Fruit fly (Drosophila melanogaster) whole organism, embryonic: Measurements from ENCODE around the gene Unc50.

Experiments used
- B-H2 ChIP-seq: fragments of 200-800 bp; sonication (Bioruptor generic); optimal IDR thresholded peaks from 2 replicates; lab custom pipeline; 2018; ENCODE audit warnings: missing biosample characterization, mild to moderate bottlenecking, missing genetic modification characterization
- Bdp1 ChIP-seq: fragments of 200-800 bp; sonication (Bioruptor generic); optimal IDR thresholded peaks from 3 replicates; lab custom pipeline; 2016; ENCODE audit warnings: missing biosample characterization, missing genetic modification characterization
- CG10267 ChIP-seq: fragments of 200-800 bp; sonication (Bioruptor generic); optimal IDR thresholded peaks from 2 replicates; lab custom pipeline; 2018; ENCODE audit warnings: missing biosample characterization, mild to moderate bottlenecking, missing genetic modification characterization, moderate library complexity
- CG10654 ChIP-seq: fragments of 200-800 bp; sonication (Bioruptor generic); optimal IDR thresholded peaks from 2 replicates; lab custom pipeline; 2016; ENCODE audit warnings: missing biosample characterization, missing genetic modification characterization
- CG11456 ChIP-seq: fragments of 200-800 bp; sonication (Bioruptor generic); IDR thresholded peaks from 3 replicates; pipeline ENCODE4 v1.3.6; 2022; ENCODE audit warnings: missing biosample characterization, missing genetic modification characterization
- CG11695 ChIP-seq: fragments of 200-800 bp; sonication (Bioruptor generic); IDR thresholded peaks from 3 replicates; pipeline ENCODE4 v1.3.6; 2022; ENCODE audit warnings: missing biosample characterization, missing genetic modification characterization
- CG12104 ChIP-seq: fragments of 200-800 bp; sonication (Bioruptor generic); optimal IDR thresholded peaks from 3 replicates; lab custom pipeline; 2016; ENCODE audit warnings: missing biosample characterization, missing genetic modification characterization
- CG12219 ChIP-seq: fragments of 200-800 bp; sonication (Bioruptor generic); optimal IDR thresholded peaks from 3 replicates; lab custom pipeline; 2018; ENCODE audit warnings: missing biosample characterization, mild to moderate bottlenecking, missing genetic modification characterization
- CG13894 ChIP-seq: fragments of 200-800 bp; sonication (Bioruptor generic); optimal IDR thresholded peaks from 3 replicates; lab custom pipeline; 2018; ENCODE audit warnings: missing biosample characterization, mild to moderate bottlenecking, missing genetic modification characterization, moderate library complexity
- CG1529 ChIP-seq: fragments of 200-800 bp; sonication (Bioruptor generic); optimal IDR thresholded peaks from 3 replicates; lab custom pipeline; 2018; ENCODE audit warnings: missing biosample characterization, missing genetic modification characterization
- CG15601 ChIP-seq: fragments of 200-800 bp; sonication (Bioruptor generic); optimal IDR thresholded peaks from 3 replicates; lab custom pipeline; 2019; ENCODE audit warnings: missing biosample characterization, mild to moderate bottlenecking, missing genetic modification characterization, moderate library complexity
- CG17186 ChIP-seq: fragments of 200-800 bp; sonication (Bioruptor generic); optimal IDR thresholded peaks from 3 replicates; lab custom pipeline; 2017; ENCODE audit warnings: missing biosample characterization, missing genetic modification reagents, missing genetic modification characterization
- CG17361 ChIP-seq: fragments of 200-800 bp; sonication (Bioruptor generic); IDR thresholded peaks from 3 replicates; pipeline ENCODE4 v1.3.6; 2022; ENCODE audit warnings: missing biosample characterization, missing genetic modification characterization
- CG17568 ChIP-seq: fragments of 200-800 bp; sonication (Bioruptor generic); optimal IDR thresholded peaks from 2 replicates; lab custom pipeline; 2018; ENCODE audit warnings: missing biosample characterization, mild to moderate bottlenecking, missing genetic modification characterization, moderate library complexity
- CG17802 ChIP-seq: fragments of 200-800 bp; sonication (Bioruptor generic); optimal IDR thresholded peaks from 2 replicates; lab custom pipeline; 2018; ENCODE audit warnings: missing biosample characterization, mild to moderate bottlenecking, missing genetic modification characterization, moderate library complexity
- CG2116 ChIP-seq: fragments of 200-800 bp; sonication (Bioruptor generic); optimal IDR thresholded peaks from 3 replicates; lab custom pipeline; 2018; ENCODE audit warnings: missing biosample characterization, mild to moderate bottlenecking, missing genetic modification characterization
- CG4282 ChIP-seq: fragments of 200-800 bp; sonication (Bioruptor generic); optimal IDR thresholded peaks from 2 replicates; lab custom pipeline; 2016; ENCODE audit warnings: missing biosample characterization, missing genetic modification characterization
- CG5953 ChIP-seq: fragments of 200-800 bp; sonication (Bioruptor generic); IDR thresholded peaks from 2 replicates; pipeline ENCODE4 v1.3.6; 2022; ENCODE audit warnings: missing biosample characterization, missing genetic modification characterization
- CG6254 ChIP-seq: fragments of 200-800 bp; sonication (Bioruptor generic); optimal IDR thresholded peaks from 3 replicates; lab custom pipeline; 2017; ENCODE audit warnings: mild to moderate bottlenecking, missing biosample characterization, missing genetic modification reagents, missing genetic modification characterization
- CG6791 ChIP-seq: fragments of 200-800 bp; sonication (Bioruptor generic); IDR thresholded peaks from 3 replicates; pipeline ENCODE4 v1.3.6; 2022; ENCODE audit warnings: missing biosample characterization, missing genetic modification characterization; ENCODE audit not compliant: partially characterized antibody
- CG6813 ChIP-seq: fragments of 200-800 bp; sonication (Bioruptor generic); optimal IDR thresholded peaks from 2 replicates; lab custom pipeline; 2017; ENCODE audit warnings: missing biosample characterization, missing genetic modification characterization, mild to moderate bottlenecking, moderate library complexity, missing genetic modification reagents
- D ChIP-seq, 2 experiments: fragments of 200-800 bp in 1 of 2; fragments of >200 bp in 1 of 2; sonication (Bioruptor generic) in 1 of 2; optimal IDR thresholded peaks; 2 replicates in 1 of 2; 3 replicates in 1 of 2; lab custom pipeline; 2017; ENCODE audit warnings: mild to moderate bottlenecking in 1 of 2, missing biosample characterization in 1 of 2, missing genetic modification characterization in 1 of 2, missing genetic modification reagents in 1 of 2
- Dek ChIP-seq: fragments of 200-800 bp; sonication (Bioruptor generic); optimal IDR thresholded peaks from 3 replicates; lab custom pipeline; 2019; ENCODE audit warnings: missing biosample characterization, mild to moderate bottlenecking, missing genetic modification characterization, moderate library complexity
- Dll ChIP-seq: fragments of 200-800 bp; sonication (Bioruptor generic); IDR thresholded peaks from 4 replicates; pipeline ENCODE4 v1.3.6; 2022; ENCODE audit warnings: missing biosample characterization, missing genetic modification characterization; ENCODE audit not compliant: partially characterized antibody
- E2f2 ChIP-seq: fragments of 200-800 bp; sonication (Bioruptor generic); IDR thresholded peaks from 2 replicates; pipeline ENCODE4 v1.3.6; 2022; ENCODE audit warnings: missing biosample characterization, missing genetic modification characterization
- Fer1 ChIP-seq: fragments of 200-800 bp; sonication (Bioruptor generic); optimal IDR thresholded peaks from 2 replicates; lab custom pipeline; 2017; ENCODE audit warnings: missing biosample characterization, mild to moderate bottlenecking, missing genetic modification characterization
- Hr78 ChIP-seq, 2 experiments: fragments of 200-800 bp in 1 of 2; fragments of >200 bp in 1 of 2; sonication (Bioruptor generic) in 1 of 2; optimal IDR thresholded peaks; 2 replicates each; lab custom pipeline; 2017 to 2019; ENCODE audit warnings: missing biosample characterization in 2 of 2, missing genetic modification characterization in 2 of 2, mild to moderate bottlenecking in 1 of 2, moderate library complexity in 1 of 2
- NC2β ChIP-seq: fragments of 200-800 bp; sonication (Bioruptor generic); optimal IDR thresholded peaks from 2 replicates; lab custom pipeline; 2016; ENCODE audit warnings: missing biosample characterization, missing genetic modification characterization
- NK7.1 ChIP-seq: fragments of 200-800 bp; sonication (Bioruptor generic); optimal IDR thresholded peaks from 3 replicates; lab custom pipeline; 2016; ENCODE audit warnings: missing biosample characterization, missing genetic modification characterization
- Scr ChIP-seq: fragments of 200-800 bp; sonication (Bioruptor generic); IDR thresholded peaks from 2 replicates; pipeline ENCODE4 v1.3.6; 2022; ENCODE audit warnings: missing biosample characterization, missing genetic modification characterization; ENCODE audit not compliant: partially characterized antibody
- Usf ChIP-seq: fragments of 200-800 bp; sonication (Bioruptor generic); optimal IDR thresholded peaks from 2 replicates; lab custom pipeline; 2017; ENCODE audit warnings: missing genotype, missing biosample characterization, missing genetic modification characterization
- aop ChIP-seq: fragments of 200-800 bp; sonication (Bioruptor generic); IDR thresholded peaks from 2 replicates; pipeline ENCODE4 v1.3.6; 2022; ENCODE audit warnings: missing biosample characterization, missing genetic modification characterization
- ara ChIP-seq: fragments of 200-800 bp; sonication (Bioruptor generic); IDR thresholded peaks from 2 replicates; pipeline ENCODE4 v1.3.6; 2022; ENCODE audit warnings: missing biosample characterization, missing genetic modification characterization
- az2 ChIP-seq: fragments of 200-800 bp; sonication (Bioruptor generic); optimal IDR thresholded peaks from 3 replicates; lab custom pipeline; 2016; ENCODE audit warnings: missing biosample characterization, missing genetic modification characterization
- da ChIP-seq: fragments of 200-800 bp; sonication (Bioruptor generic); optimal IDR thresholded peaks from 2 replicates; lab custom pipeline; 2016; ENCODE audit warnings: missing biosample characterization, missing genetic modification characterization
- dan ChIP-seq: fragments of 200-800 bp; sonication (Bioruptor generic); IDR thresholded peaks from 2 replicates; pipeline ENCODE4 v1.3.6; 2022; ENCODE audit warnings: missing biosample characterization, missing genetic modification characterization
- dati ChIP-seq: fragments of 200-800 bp; sonication (Bioruptor generic); IDR thresholded peaks from 2 replicates; pipeline ENCODE4 v1.3.6; 2022; ENCODE audit warnings: missing biosample characterization, missing genetic modification characterization
- dimm ChIP-seq: fragments of 200-800 bp; sonication (Bioruptor generic); IDR thresholded peaks from 2 replicates; pipeline ENCODE4 v1.3.6; 2022; ENCODE audit warnings: missing biosample characterization, missing genetic modification characterization
- dysf ChIP-seq: fragments of 200-800 bp; sonication (Bioruptor generic); IDR thresholded peaks from 3 replicates; pipeline ENCODE4 v1.3.6; 2022; ENCODE audit warnings: missing biosample characterization, missing genetic modification characterization
- fu2 ChIP-seq: fragments of 200-800 bp; sonication (Bioruptor generic); optimal IDR thresholded peaks from 2 replicates; lab custom pipeline; 2016; ENCODE audit warnings: missing biosample characterization, missing genetic modification characterization
- gem ChIP-seq: fragments of 200-800 bp; sonication (Bioruptor generic); optimal IDR thresholded peaks from 2 replicates; lab custom pipeline; 2019; ENCODE audit warnings: missing biosample characterization, mild to moderate bottlenecking, missing genetic modification characterization, moderate library complexity
- gsb-n ChIP-seq: fragments of 200-800 bp; sonication (Bioruptor generic); optimal IDR thresholded peaks from 3 replicates; lab custom pipeline; 2018; ENCODE audit warnings: missing biosample characterization, mild to moderate bottlenecking, missing genetic modification characterization
- insv ChIP-seq, 2 experiments: fragments of 200-800 bp; sonication (Bioruptor generic); optimal IDR thresholded peaks; 3 replicates each; lab custom pipeline; 2016 to 2018; ENCODE audit warnings: missing biosample characterization in 2 of 2, missing genetic modification characterization in 2 of 2
- knrl ChIP-seq: fragments of 200-800 bp; sonication (Bioruptor generic); IDR thresholded peaks from 3 replicates; pipeline ENCODE4 v1.3.6; 2022; ENCODE audit warnings: missing biosample characterization, missing genetic modification characterization; ENCODE audit not compliant: partially characterized antibody
- mld ChIP-seq: fragments of 200-800 bp; sonication (Bioruptor generic); IDR thresholded peaks from 3 replicates; pipeline ENCODE4 v1.3.6; 2022; ENCODE audit warnings: missing biosample characterization, missing genetic modification characterization; ENCODE audit not compliant: partially characterized antibody
- pnt ChIP-seq: fragments of 200-800 bp; sonication (Bioruptor generic); optimal IDR thresholded peaks from 3 replicates; lab custom pipeline; 2016; ENCODE audit warnings: missing biosample characterization, missing genetic modification characterization
- slbo ChIP-seq: fragments of 200-800 bp; sonication (Bioruptor generic); IDR thresholded peaks from 2 replicates; pipeline ENCODE4 v1.3.6; 2022; ENCODE audit warnings: missing biosample characterization, missing genetic modification characterization
- trem ChIP-seq: fragments of 200-800 bp; optimal IDR thresholded peaks from 3 replicates; lab custom pipeline; 2019; ENCODE audit warnings: missing biosample characterization, mild to moderate bottlenecking, missing genetic modification characterization, moderate library complexity

Gene Unc50

DNA sequence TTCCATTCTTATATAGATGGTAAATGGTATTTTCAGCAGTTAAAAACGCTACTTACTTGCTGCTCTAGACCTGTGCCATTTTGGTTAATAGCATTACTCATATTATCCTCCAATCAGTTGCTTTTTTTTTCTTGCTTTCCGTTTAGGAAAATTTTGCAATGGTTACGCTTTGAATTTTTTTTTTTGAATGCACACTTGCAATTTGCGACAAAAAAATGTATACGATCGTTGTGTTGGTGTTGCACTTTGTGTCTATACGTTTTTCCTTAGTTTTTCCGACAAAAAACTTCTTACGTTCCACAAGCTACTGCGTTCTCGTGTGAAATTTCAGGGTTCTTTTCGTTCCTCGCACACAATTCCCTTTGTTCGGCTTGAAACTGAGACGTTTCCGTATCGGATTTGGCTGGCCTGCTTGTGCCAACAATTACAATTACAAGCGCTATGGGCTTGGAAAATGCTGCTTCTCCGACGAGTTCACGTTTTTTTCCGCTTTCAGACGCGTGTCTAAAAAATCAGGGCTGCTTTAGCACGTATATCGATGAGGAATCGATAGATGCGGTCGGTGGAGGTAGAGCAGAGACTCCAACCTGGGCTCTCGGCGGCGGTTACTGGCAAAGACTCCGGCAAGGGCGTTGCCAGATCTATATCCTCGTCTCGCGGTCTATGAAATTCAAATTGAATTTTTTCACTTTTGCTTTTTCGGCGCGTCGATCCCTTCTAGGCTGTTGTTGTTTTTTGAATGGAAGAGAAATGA, 16.3 kb downstream of the Unc50 start (continued):
- peak; percentile 92 for TF ChIP-seq CG6791 (GFP tag; lab: Robert Waterston, UW)
- peak; percentile 82 for TF ChIP-seq Scr (GFP tag; lab: Robert Waterston, UW)
- TF ChIP-seq Dek, result peak; percentile 15
- peak; percentile 67 for TF ChIP-seq B-H2
- peak; percentile 63 for TF ChIP-seq NC2β (GFP tag; lab: Kevin White, UChicago)
- no peak for TF ChIP-seq CG6813 (GFP tag; lab: Kevin White, UChicago)
- TF ChIP-seq CG17361 (GFP tag; lab: Robert Waterston, UW), result peak; percentile 39; the same call in 1 of the 3 replicates
- no peak for TF ChIP-seq D (optimal IDR thresholded peaks at IDR 0.05; lab: Kevin White, UChicago)
- TF ChIP-seq D (GFP tag; optimal IDR thresholded peaks at IDR 0.05; lab: Kevin White, UChicago), result no peak
- peak; percentile 51; the same call in 2 of the 3 replicates for TF ChIP-seq dysf (GFP tag; lab: Robert Waterston, UW)
- no peak for TF ChIP-seq CG17568
- no peak for TF ChIP-seq az2 (GFP tag; lab: Kevin White, UChicago)
- peak; percentile 61 for TF ChIP-seq Fer1 (GFP tag; lab: Kevin White, UChicago)
- TF ChIP-seq CG10267, result peak; percentile 75
- no peak for TF ChIP-seq CG6254
- peak in 1 of 2 experiments; percentile 63 for TF ChIP-seq insv (GFP tag; optimal IDR thresholded peaks at IDR 0.05; lab: Kevin White, UChicago)
- TF ChIP-seq CG1529 (GFP tag; lab: Kevin White, UChicago), result no peak
- no peak for TF ChIP-seq CG17802 (tag; lab: Kevin White, UChicago)
- TF ChIP-seq CG5953 (GFP tag; lab: Robert Waterston, UW), result no peak
- no peak for TF ChIP-seq Hr78 (GFP tag; optimal IDR thresholded peaks at IDR 0.05; lab: Kevin White, UChicago)
- no peak for TF ChIP-seq pnt
- TF ChIP-seq trem (tag; lab: Kevin White, UChicago), result peak; percentile 88
- TF ChIP-seq dati (GFP tag; lab: Robert Waterston, UW), result no peak
- peak; percentile 52 for TF ChIP-seq Bdp1 (GFP tag; lab: Kevin White, UChicago)
- TF ChIP-seq CG17186 (GFP tag; lab: Kevin White, UChicago), result peak; percentile 87
- TF ChIP-seq dan (GFP tag; lab: Robert Waterston, UW), result no peak
- TF ChIP-seq ara (GFP tag; lab: Robert Waterston, UW), result no peak; the same call in 1 of the 2 replicates
- TF ChIP-seq gsb-n (tag; lab: Kevin White, UChicago), result peak; percentile 77
- TF ChIP-seq knrl, result peak; percentile 91
- TF ChIP-seq CG11456, result peak; percentile 49; the same call in 2 of the 3 replicates
- TF ChIP-seq CG2116, result peak; percentile 99
- peak; percentile 28 for TF ChIP-seq gem
- peak; percentile 19 for TF ChIP-seq Usf
- peak; percentile 60 for TF ChIP-seq CG15601 (tag; lab: Kevin White, UChicago)
- peak; percentile 80 for TF ChIP-seq CG13894 (tag; lab: Kevin White, UChicago)
- TF ChIP-seq CG11695, result no peak
- peak; percentile 83 for TF ChIP-seq mld
- peak; percentile 99 for TF ChIP-seq E2f2
- TF ChIP-seq NK7.1 (GFP tag; lab: Kevin White, UChicago), result no peak
- TF ChIP-seq CG12219 (GFP tag; lab: Kevin White, UChicago), result no peak
- peak; percentile 43 for TF ChIP-seq CG4282 (GFP tag; lab: Kevin White, UChicago)
- TF ChIP-seq Dll (GFP tag; lab: Robert Waterston, UW), result peak; percentile 81
- no peak for TF ChIP-seq dimm (GFP tag; lab: Robert Waterston, UW)
- no peak for TF ChIP-seq CG12104 (GFP tag; lab: Kevin White, UChicago)
- peak; percentile 56 for TF ChIP-seq fu2 (GFP tag; lab: Kevin White, UChicago)
- TF ChIP-seq da (GFP tag; lab: Kevin White, UChicago), result no peak
- peak; percentile 65 for TF ChIP-seq slbo (GFP tag; lab: Robert Waterston, UW)
- peak; percentile 23 for TF ChIP-seq CG10654 (GFP tag; lab: Kevin White, UChicago)
- TF ChIP-seq aop (GFP tag; lab: Robert Waterston, UW), result peak; percentile 30; the same call in 1 of the 2 replicates
